Fruit fly (Drosophila melanogaster) whole organism, wandering third instar larva: Measurements from ENCODE around the gene CG15414.

Source experiments
- Dfd ChIP-seq: fragments of >200 bp; optimal IDR thresholded peaks from 2 replicates; lab custom pipeline; 2017; ENCODE audit warnings: missing biosample characterization, missing genetic modification characterization
- Hnf4 ChIP-seq: fragments of 200-800 bp; sonication (Bioruptor generic); optimal IDR thresholded peaks from 2 replicates; lab custom pipeline; 2016; ENCODE audit warnings: missing biosample characterization, mild to moderate bottlenecking, missing genetic modification characterization
- Hr78 ChIP-seq: fragments of >200 bp; optimal IDR thresholded peaks from 2 replicates; lab custom pipeline; 2017; ENCODE audit warnings: missing biosample characterization, missing genetic modification characterization
- Vsx2 ChIP-seq: fragments of 200-300, 225-300 bp; sonication (Bioruptor generic); optimal IDR thresholded peaks from 2 replicates; lab custom pipeline; 2018; ENCODE audit warnings: missing biosample characterization, missing genetic modification characterization; ENCODE audit not compliant: partially characterized antibody
- br ChIP-seq: fragments of 200-800 bp; sonication (Bioruptor generic); optimal IDR thresholded peaks from 2 replicates; lab custom pipeline; 2016; ENCODE audit warnings: missing biosample characterization, missing genetic modification characterization
- dmrt93B ChIP-seq: fragments of 200-800 bp; sonication (Bioruptor generic); optimal IDR thresholded peaks from 2 replicates; lab custom pipeline; 2018; ENCODE audit warnings: missing biosample characterization, mild to moderate bottlenecking, missing genetic modification characterization
- ey ChIP-seq: fragments of 200-800 bp; sonication (Bioruptor generic); optimal IDR thresholded peaks from 2 replicates; lab custom pipeline; 2016; ENCODE audit warnings: missing biosample characterization, missing genetic modification characterization
- fru ChIP-seq: fragments of 200-800 bp; sonication (Bioruptor generic); optimal IDR thresholded peaks from 3 replicates; lab custom pipeline; 2016; ENCODE audit warnings: missing biosample characterization, mild to moderate bottlenecking, missing genetic modification characterization
- lola ChIP-seq: fragments of >200 bp; optimal IDR thresholded peaks from 2 replicates; lab custom pipeline; 2017; ENCODE audit warnings: missing biosample characterization, missing genetic modification characterization
- pan ChIP-seq: fragments of >200 bp; optimal IDR thresholded peaks from 2 replicates; lab custom pipeline; 2017
- tai ChIP-seq: sonication (Bioruptor generic); optimal IDR thresholded peaks from 2 replicates; lab custom pipeline; 2016; ENCODE audit warnings: missing biosample characterization, missing genetic modification characterization
- usp ChIP-seq: fragments of >200 bp; optimal IDR thresholded peaks from 2 replicates; lab custom pipeline; 2017; ENCODE audit warnings: missing biosample characterization, missing genetic modification characterization

dm6 chr2L:3490971-3491370, at the start of gene CG15414:
- TF ChIP-seq br (GFP tag; lab: Kevin White, UChicago) (no peak), Hr78 (no peak), pan (lab: Kevin White, UChicago) (no peak), lola (GFP tag; lab: Kevin White, UChicago) (no peak), Hnf4 (GFP tag; lab: Kevin White, UChicago) (no peak), tai (no peak), fru (GFP tag; lab: Kevin White, UChicago) (no peak), usp (GFP tag; lab: Kevin White, UChicago) (no peak), Dfd (GFP tag; lab: Kevin White, UChicago) (no peak), dmrt93B (GFP tag; lab: Kevin White, UChicago) (no peak), Vsx2 (GFP tag; lab: Kevin White, UChicago) (no peak), ey (GFP tag; lab: Kevin White, UChicago) (no peak)
